Worm (Caenorhabditis elegans): Measurements from ENCODE around the gene spe-36.

DNA sequence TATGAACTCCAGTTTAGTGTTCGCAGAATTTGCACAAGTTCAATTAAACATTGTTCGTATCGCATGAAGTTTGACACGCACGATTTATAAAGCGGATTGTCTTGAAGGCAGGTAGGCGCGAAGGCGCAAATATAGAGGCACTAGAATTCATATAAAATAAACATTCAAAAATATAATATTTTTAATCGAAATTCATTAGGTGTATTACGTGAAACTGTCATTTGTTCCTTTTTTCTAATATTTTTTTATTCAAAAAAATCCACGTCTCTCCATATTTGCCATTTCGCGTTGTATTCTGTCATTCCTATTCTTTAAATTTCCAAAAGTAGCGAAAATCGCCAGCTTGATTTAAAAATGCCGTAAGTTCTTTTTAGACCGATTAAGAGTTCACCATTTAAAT, 49.7 kb upstream of the spe-36 start, which contains the start of gene ZK809.1:
- TF ChIP-seq lin-26 (GFP tag; IDR thresholded peaks at IDR 0.05) (no peak), nfya-2 (GFP tag; IDR thresholded peaks at IDR 0.05) (no peak), ztf-22 (GFP tag; optimal IDR thresholded peaks at IDR 0.05) (no peak), bed-2 (GFP tag; IDR thresholded peaks at IDR 0.05) (no peak), unc-130 (GFP tag; optimal IDR thresholded peaks at IDR 0.05) (no peak), Y67H2A.10 (GFP tag; conservative IDR thresholded peaks at IDR 0.05) (no peak), athp-1 (tag; optimal IDR thresholded peaks at IDR 0.05) (no peak), mxl-1 (tag; optimal IDR thresholded peaks at IDR 0.05) (no peak)

Measured in whole organism, young adult.